Worm (Caenorhabditis elegans) whole organism, L1 larva: ENCODE data around the gene ZC262.4.
A peak's percentile ranks its signal among the peaks of the same experiment; 100 is the strongest.

ENCODE experiments used
- aha-1 ChIP-seq: fragments of 150-350 bp; optimal IDR thresholded peaks from 2 replicates; lab custom pipeline; 2014; ENCODE audit warnings: missing biosample characterization, missing genetic modification characterization
- alr-1 ChIP-seq: fragments of 200-800 bp; sonication (Bioruptor generic); optimal IDR thresholded peaks from 2 replicates; lab custom pipeline; 2018; ENCODE audit warnings: borderline replicate concordance, mild to moderate bottlenecking, missing genetic modification characterization, missing compliant biosample characterization
- blmp-1 ChIP-seq: fragments of 150-350 bp; optimal IDR thresholded peaks from 2 replicates; lab custom pipeline; 2014; ENCODE audit warnings: missing biosample characterization, missing genetic modification characterization
- ceh-8 ChIP-seq: fragments of 200-800 bp; sonication (Bioruptor generic); optimal IDR thresholded peaks from 2 replicates; lab custom pipeline; 2018; ENCODE audit warnings: mild to moderate bottlenecking, missing genetic modification characterization, moderate library complexity, missing compliant biosample characterization
- ceh-82 ChIP-seq, 3 experiments: fragments of 150-350 bp in 1 of 3; sonication (generic microtip) in 2 of 3; optimal IDR thresholded peaks; 2 replicates each; lab custom pipeline; 2014 to 2017; ENCODE audit warnings: missing biosample characterization in 3 of 3, missing genetic modification characterization in 3 of 3
- ceh-88 ChIP-seq: fragments of 200-800 bp; sonication (Bioruptor generic); IDR thresholded peaks from 2 replicates; pipeline ENCODE4 v1.3.6; 2022; ENCODE audit warnings: missing genetic modification characterization, missing compliant biosample characterization
- dsc-1 ChIP-seq: sonication (generic microtip); optimal IDR thresholded peaks from 2 replicates; lab custom pipeline; 2016; ENCODE audit warnings: mild to moderate bottlenecking, missing genetic modification characterization, missing compliant biosample characterization
- efl-1 ChIP-seq, 4 experiments: fragments of 150-350 bp; optimal IDR thresholded peaks in 3 of 4; peaks in 1 of 4; 1 replicate in 1 of 4; 2 replicates in 3 of 4; lab custom pipeline; 2014; ENCODE audit warnings: missing biosample characterization in 2 of 4, missing genetic modification characterization in 2 of 4, missing genetic modification reagents in 2 of 4
- egl-13 ChIP-seq: sonication (generic microtip); optimal IDR thresholded peaks from 2 replicates; lab custom pipeline; 2016; ENCODE audit warnings: missing genotype, missing genetic modification reagents, missing genetic modification characterization, missing compliant biosample characterization
- elt-2 ChIP-seq: sonication (generic microtip); optimal IDR thresholded peaks from 2 replicates; lab custom pipeline; 2016; ENCODE audit warnings: missing genetic modification characterization, mild to moderate bottlenecking, inconsistent platforms, missing compliant biosample characterization, missing genetic modification reagents
- elt-3 ChIP-seq, 6 experiments: fragments of 150-350 bp in 1 of 6; sonication (generic microtip); optimal IDR thresholded peaks; 2 replicates each; lab custom pipeline; 2017 to 2018; ENCODE audit warnings: missing biosample characterization in 6 of 6, missing genetic modification characterization in 6 of 6, inconsistent platforms in 1 of 6
- fkh-8 ChIP-seq: sonication (generic microtip); optimal IDR thresholded peaks from 2 replicates; lab custom pipeline; 2016; ENCODE audit warnings: mild to moderate bottlenecking, missing genetic modification characterization, missing compliant biosample characterization
- fos-1 ChIP-seq: fragments of 150-350 bp; optimal IDR thresholded peaks from 2 replicates; lab custom pipeline; 2014; ENCODE audit warnings: missing biosample characterization, missing genetic modification characterization
- grh-1 ChIP-seq: fragments of 200-800 bp; sonication (Bioruptor generic); IDR thresholded peaks from 2 replicates; pipeline ENCODE4 v1.3.6; 2022; ENCODE audit warnings: missing genetic modification reagents, missing genetic modification characterization, missing compliant biosample characterization
- hlh-4 ChIP-seq: sonication (generic microtip); optimal IDR thresholded peaks from 2 replicates; lab custom pipeline; 2016; ENCODE audit warnings: mild to moderate bottlenecking, missing genetic modification characterization, missing compliant biosample characterization
- lin-13 ChIP-seq: fragments of 150-350 bp; optimal IDR thresholded peaks from 2 replicates; lab custom pipeline; 2014; ENCODE audit warnings: missing biosample characterization, missing genetic modification reagents, missing genetic modification characterization
- lin-14 ChIP-seq: fragments of 200-800 bp; sonication (Bioruptor generic); optimal IDR thresholded peaks from 2 replicates; lab custom pipeline; 2018; ENCODE audit warnings: mild to moderate bottlenecking, missing genetic modification characterization, moderate library complexity, missing compliant biosample characterization
- lin-15B ChIP-seq: fragments of 150-350 bp; sonication (generic microtip); optimal IDR thresholded peaks from 3 replicates; lab custom pipeline; 2014; ENCODE audit warnings: missing biosample characterization, missing genetic modification characterization
- lin-35 ChIP-seq, 2 experiments: fragments of 150-350 bp; optimal IDR thresholded peaks; 2 replicates each; lab custom pipeline; 2014; ENCODE audit warnings: missing biosample characterization in 2 of 2, missing genetic modification characterization in 2 of 2, missing genetic modification reagents in 2 of 2
- mdl-1 ChIP-seq, 2 experiments: fragments of 150-350 bp; optimal IDR thresholded peaks; 2 replicates each; lab custom pipeline; 2014 to 2017; ENCODE audit warnings: missing biosample characterization in 2 of 2, missing genetic modification characterization in 2 of 2, inconsistent platforms in 1 of 2
- mep-1 ChIP-seq: fragments of 150-350 bp; optimal IDR thresholded peaks from 2 replicates; lab custom pipeline; 2014; ENCODE audit warnings: missing biosample characterization, missing genetic modification characterization
- nhr-11 ChIP-seq: fragments of 150-350 bp; optimal IDR thresholded peaks from 2 replicates; lab custom pipeline; 2014; ENCODE audit warnings: missing biosample characterization, missing genetic modification characterization
- nhr-20 ChIP-seq: sonication (generic microtip); optimal IDR thresholded peaks from 2 replicates; lab custom pipeline; 2016; ENCODE audit warnings: mild to moderate bottlenecking, missing genetic modification characterization, missing compliant biosample characterization
- nhr-47 ChIP-seq: sonication (generic microtip); optimal IDR thresholded peaks from 2 replicates; lab custom pipeline; 2016; ENCODE audit warnings: mild to moderate bottlenecking, missing genetic modification characterization, moderate library complexity, missing compliant biosample characterization
- nhr-71 ChIP-seq: sonication (generic microtip); optimal IDR thresholded peaks from 2 replicates; lab custom pipeline; 2016; ENCODE audit warnings: mild to moderate bottlenecking, missing genetic modification characterization, moderate library complexity, missing compliant biosample characterization
- nhr-77 ChIP-seq: fragments of 150-350 bp; optimal IDR thresholded peaks from 2 replicates; lab custom pipeline; 2014; ENCODE audit warnings: missing biosample characterization, missing genetic modification characterization
- nhr-84 ChIP-seq: sonication (generic microtip); optimal IDR thresholded peaks from 2 replicates; lab custom pipeline; 2017; ENCODE audit warnings: missing biosample characterization, missing genetic modification characterization
- sptf-1 ChIP-seq: fragments of 150-350 bp; optimal IDR thresholded peaks from 2 replicates; lab custom pipeline; 2014; ENCODE audit warnings: missing biosample characterization, missing genetic modification characterization
- swsn-7 ChIP-seq: sonication (generic microtip); optimal IDR thresholded peaks from 2 replicates; lab custom pipeline; 2016; ENCODE audit warnings: missing genetic modification characterization, missing compliant biosample characterization
- tbx-2 ChIP-seq: sonication (generic microtip); optimal IDR thresholded peaks from 2 replicates; lab custom pipeline; 2016; ENCODE audit warnings: missing genetic modification characterization, missing compliant biosample characterization
- unc-130 ChIP-seq: fragments of 150-350 bp; optimal IDR thresholded peaks from 2 replicates; lab custom pipeline; 2017; ENCODE audit warnings: missing biosample characterization, missing genetic modification characterization, inconsistent platforms
- unc-98 ChIP-seq: fragments of 200-800 bp; sonication (Bioruptor generic); IDR thresholded peaks from 2 replicates; pipeline ENCODE4 v1.3.6; 2022; ENCODE audit warnings: missing genetic modification characterization, missing compliant biosample characterization
- vab-15 ChIP-seq: sonication (generic microtip); optimal IDR thresholded peaks from 2 replicates; lab custom pipeline; 2017; ENCODE audit warnings: missing genotype, mild to moderate bottlenecking, missing genetic modification characterization, missing compliant biosample characterization
- zip-4 ChIP-seq: fragments of 200-800 bp; sonication (Bioruptor generic); optimal IDR thresholded peaks from 2 replicates; lab custom pipeline; 2018; ENCODE audit warnings: mild to moderate bottlenecking, missing genetic modification characterization, moderate library complexity, missing compliant biosample characterization

ZC262.4 gene

DNA sequence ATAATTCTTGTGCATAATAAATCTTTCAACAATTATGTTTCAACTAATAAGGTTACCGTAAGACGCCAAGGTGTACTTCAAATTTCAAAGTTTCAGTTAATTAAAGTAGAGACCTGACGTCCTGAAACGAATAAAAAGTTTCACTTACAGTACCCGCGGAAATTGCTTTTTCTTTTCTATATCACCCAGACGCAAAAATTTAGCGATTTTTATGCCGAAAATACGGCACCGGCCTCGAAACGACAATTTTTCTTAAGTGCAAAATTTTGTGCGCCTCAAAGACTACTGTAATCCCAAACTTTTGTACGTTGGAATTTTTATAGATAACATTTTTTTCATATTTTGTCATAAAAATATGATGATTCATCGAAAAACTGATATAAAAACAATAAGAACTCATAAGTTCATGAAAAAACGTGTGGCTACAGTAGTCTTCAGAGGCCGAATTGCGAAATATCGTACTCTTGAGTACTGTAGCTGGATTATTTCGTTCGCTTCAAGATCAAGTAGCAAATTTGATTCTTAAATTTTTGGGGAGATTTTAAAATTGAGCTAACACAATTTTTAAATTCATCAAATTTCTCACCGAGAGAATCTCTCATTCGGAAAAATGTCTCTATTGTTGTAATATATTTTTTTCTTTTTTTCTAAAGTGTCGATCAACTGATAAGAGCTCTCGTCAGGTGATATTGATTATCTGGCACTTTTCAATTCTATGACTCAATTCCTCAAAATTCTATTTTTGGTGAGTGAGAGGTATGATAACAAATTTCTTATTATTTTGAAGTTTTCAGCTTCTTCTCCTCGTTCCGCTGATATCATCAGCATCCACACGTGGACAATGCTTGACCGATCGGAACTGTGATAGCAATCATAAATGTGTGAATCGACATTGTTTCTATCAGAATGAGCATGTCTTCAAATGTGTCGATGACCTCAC is 8.5 kb downstream of the ZC262.4 start, which contains the start of gene ZC262.13:
Gene ZC262.13 (plus strand): TSS at position 641 of the 940 bp plus-strand sequence.
- no peak for TF ChIP-seq mdl-1 (tag; optimal IDR thresholded peaks at IDR 0.05; lab: Kevin White, UChicago)
- TF ChIP-seq unc-130, result no peak
- no peak for TF ChIP-seq egl-13 (tag; lab: Kevin White, UChicago)
- peak; percentile 82 for TF ChIP-seq elt-2 (tag; lab: Kevin White, UChicago)
- TF ChIP-seq lin-35 (GFP tag; optimal IDR thresholded peaks at IDR 0.05; lab: Kevin White, UChicago), result peak in 1 of 2 experiments; percentile 20
- no peak for TF ChIP-seq efl-1 (optimal IDR thresholded peaks at IDR 0.05; lab: Kevin White, UChicago)
- peak in 1 of 2 experiments; percentile 70 for TF ChIP-seq efl-1 (GFP tag; optimal IDR thresholded peaks at IDR 0.05 in 1 of 2; lab: Kevin White, UChicago)
- TF ChIP-seq sptf-1, result no peak
- TF ChIP-seq ceh-88 (GFP tag; lab: Robert Waterston, UW), result no peak
- TF ChIP-seq fos-1 (tag; lab: Kevin White, UChicago), result no peak
- TF ChIP-seq unc-98 (GFP tag; lab: Robert Waterston, UW), result no peak
- no peak for TF ChIP-seq alr-1
- no peak for TF ChIP-seq lin-14 (GFP tag; lab: Kevin White, UChicago)

DNA sequence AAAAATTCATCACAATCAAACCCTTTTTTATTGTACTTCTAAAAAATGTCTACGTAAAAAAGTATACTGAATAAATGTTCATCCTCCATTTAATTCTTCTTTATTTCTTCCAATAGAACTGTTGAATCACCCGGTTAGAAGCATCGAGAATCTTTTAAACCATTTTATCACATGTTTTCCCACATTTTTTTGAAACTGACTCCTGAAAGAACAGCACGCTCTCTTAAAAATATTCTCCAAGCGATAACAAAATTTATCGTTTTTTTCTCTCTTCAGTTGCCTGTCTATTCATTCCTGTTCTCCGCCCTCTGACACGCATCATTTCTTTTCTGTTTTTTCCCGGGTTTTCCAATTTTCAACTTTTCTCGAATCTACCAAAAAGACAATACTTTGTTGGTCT is 9.9 kb downstream of the ZC262.4 start, which contains the start of gene F10E9.12:
Gene F10E9.12 (plus strand): TSS at position 131 of the 400 bp plus-strand sequence.
- no peak for TF ChIP-seq mep-1
- no peak for TF ChIP-seq efl-1 (optimal IDR thresholded peaks at IDR 0.05; lab: Kevin White, UChicago)
- peak in 1 of 2 experiments; percentile 34 for TF ChIP-seq efl-1 (GFP tag; optimal IDR thresholded peaks at IDR 0.05 in 1 of 2; lab: Kevin White, UChicago)

DNA sequence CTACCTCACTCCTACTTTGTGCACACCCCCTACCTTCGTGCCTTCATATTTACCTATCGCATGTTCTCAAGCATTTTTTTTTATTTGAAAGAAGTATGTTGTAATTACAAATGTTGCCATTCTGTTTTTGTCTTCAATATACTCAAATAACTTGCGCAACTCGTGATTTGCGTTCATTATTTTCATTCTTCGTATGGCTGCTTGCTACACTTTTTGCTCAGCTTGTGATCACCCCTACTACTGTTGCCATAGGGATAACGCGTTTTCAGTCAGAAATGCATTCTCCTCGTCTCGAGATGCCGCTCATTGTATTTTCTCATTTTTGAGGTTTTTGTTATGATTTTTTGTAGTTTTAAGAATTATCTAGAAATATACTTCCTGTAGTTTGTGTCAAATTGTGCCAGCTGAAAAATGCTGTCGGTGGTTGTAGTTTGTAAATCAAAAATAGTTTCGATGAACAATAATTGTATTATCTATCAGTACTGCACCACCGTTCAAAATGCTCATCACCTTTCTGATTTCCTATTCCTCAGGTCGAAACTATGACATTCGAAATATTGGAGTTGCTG is 11.6 kb downstream of the ZC262.4 start, which contains the start of gene F10E9.1:
Gene F10E9.1 (plus strand): TSS at position 519 of the 569 bp plus-strand sequence.
- TF ChIP-seq nhr-77 (tag; lab: Kevin White, UChicago), result no peak
- TF ChIP-seq unc-98 (GFP tag; lab: Robert Waterston, UW), result no peak
- TF ChIP-seq aha-1 (tag; lab: Kevin White, UChicago), result no peak
- peak; percentile 67 for TF ChIP-seq nhr-71 (tag; lab: Kevin White, UChicago)
- TF ChIP-seq ceh-82 (tag; optimal IDR thresholded peaks at IDR 0.05; lab: Kevin White, UChicago), result no peak
- TF ChIP-seq nhr-11 (tag; lab: Kevin White, UChicago), result peak; percentile 48
- no peak for TF ChIP-seq lin-15B
- peak; percentile 10 for TF ChIP-seq nhr-20
- no peak for TF ChIP-seq vab-15 (tag; lab: Kevin White, UChicago)
- TF ChIP-seq nhr-84, result no peak
- no peak for TF ChIP-seq lin-13
- TF ChIP-seq blmp-1 (tag; lab: Kevin White, UChicago), result no peak
- TF ChIP-seq grh-1 (GFP tag; lab: Robert Waterston, UW), result no peak
- peak; percentile 20 for TF ChIP-seq lin-14 (GFP tag; lab: Kevin White, UChicago)
- TF ChIP-seq tbx-2, result no peak
- no peak for TF ChIP-seq zip-4 (GFP tag; lab: Kevin White, UChicago)
- TF ChIP-seq fkh-8 (tag; lab: Kevin White, UChicago), result peak; percentile 100
- TF ChIP-seq swsn-7 (tag; lab: Kevin White, UChicago), result peak; percentile 17
- no peak for TF ChIP-seq hlh-4 (tag; lab: Kevin White, UChicago)
- no peak for TF ChIP-seq elt-3 (tag; optimal IDR thresholded peaks at IDR 0.05; lab: Kevin White, UChicago)
- TF ChIP-seq dsc-1, result peak; percentile 14
- TF ChIP-seq egl-13 (tag; lab: Kevin White, UChicago), result no peak
- peak; percentile 54 for TF ChIP-seq nhr-47 (tag; lab: Kevin White, UChicago)
- no peak for TF ChIP-seq ceh-8 (GFP tag; lab: Kevin White, UChicago)
